Fruit fly (Drosophila melanogaster): ENCODE results near the gene CG7194.

The CG7194 gene

DNA sequence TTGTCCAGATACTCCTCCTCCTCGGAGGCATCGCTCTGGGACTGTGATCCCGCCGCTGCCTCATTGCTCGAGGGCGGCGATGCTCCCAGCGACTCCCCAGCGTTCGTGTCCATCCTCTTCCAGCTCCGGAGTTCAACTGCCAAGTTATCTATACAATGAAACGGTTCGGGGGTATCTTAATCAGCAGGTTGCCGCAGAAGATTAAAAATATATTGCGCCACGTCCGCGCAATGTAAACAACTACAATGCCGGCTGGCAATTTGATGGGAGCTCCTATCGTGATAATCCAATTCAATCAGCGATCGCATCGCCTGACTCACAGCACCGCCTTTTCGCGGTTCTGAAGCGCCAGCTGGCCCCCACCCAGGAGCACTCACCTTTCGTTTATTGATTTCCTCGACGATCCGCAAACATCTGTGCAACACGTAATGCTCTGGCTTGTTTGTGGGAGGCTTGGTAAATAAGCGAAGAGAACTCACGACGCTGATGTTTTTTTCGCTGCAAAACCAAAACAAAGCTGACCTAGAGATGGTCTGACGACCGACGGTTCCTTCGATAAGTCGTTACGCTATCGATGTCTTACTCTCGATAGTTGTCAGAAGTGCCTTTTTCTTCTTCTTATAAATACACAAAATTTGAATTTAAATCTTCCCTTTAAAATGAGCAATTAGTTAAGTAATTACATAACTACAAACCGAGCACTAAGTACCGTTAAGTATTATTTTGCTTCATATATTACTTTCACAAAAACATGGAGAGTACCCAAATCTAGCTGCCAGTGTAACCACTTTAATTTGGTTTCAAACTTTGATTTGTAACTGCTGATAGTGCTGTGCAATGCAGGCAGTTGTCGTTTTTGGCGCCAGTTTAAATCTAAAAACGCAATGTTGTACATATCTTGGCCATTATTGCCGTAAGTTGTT lies 14.3 kb downstream of the CG7194 start, which contains the start of gene cert (continued):
- TF ChIP-seq phol (tag; optimal IDR thresholded peaks at IDR 0.05) (peak; percentile 57), CG11504 (tag; optimal IDR thresholded peaks at IDR 0.05) (no peak), CG10431 (GFP tag; optimal IDR thresholded peaks at IDR 0.05) (no peak), Rx (GFP tag; IDR thresholded peaks at IDR 0.05) (no peak), H2.0 (GFP tag; IDR thresholded peaks at IDR 0.05) (no peak), CG10979 (tag; optimal IDR thresholded peaks at IDR 0.05) (no peak), CG31224 (GFP tag; IDR thresholded peaks at IDR 0.05) (no peak), CG8944 (GFP tag; optimal IDR thresholded peaks at IDR 0.05) (no peak), Bdp1 (GFP tag; optimal IDR thresholded peaks at IDR 0.05) (peak; percentile 52), NFAT (GFP tag; IDR thresholded peaks at IDR 0.05) (no peak), nau (GFP tag; optimal IDR thresholded peaks at IDR 0.05) (peak; percentile 29), CG10543 (GFP tag; optimal IDR thresholded peaks at IDR 0.05) (peak; percentile 36), ci (GFP tag; IDR thresholded peaks at IDR 0.05) (no peak), Dll (GFP tag; IDR thresholded peaks at IDR 0.05; ENCODE audit: partially characterized antibody) (peak; percentile 92), fd64A (GFP tag; optimal IDR thresholded peaks at IDR 0.05) (no peak), CG11456 (GFP tag; IDR thresholded peaks at IDR 0.05) (no peak; the same call in 2 of the 3 replicates), sna (GFP tag; IDR thresholded peaks at IDR 0.05; ENCODE audit: partially characterized antibody) (peak; percentile 87), CG17359 (tag; optimal IDR thresholded peaks at IDR 0.05) (no peak), grau (tag; optimal IDR thresholded peaks at IDR 0.05) (peak; percentile 29), Ptx1 (GFP tag; IDR thresholded peaks at IDR 0.05) (no peak), CG30431 (GFP tag; optimal IDR thresholded peaks at IDR 0.05) (no peak), Deaf1 (tag; optimal IDR thresholded peaks at IDR 0.05) (peak; percentile 12), CG6254 (GFP tag; optimal IDR thresholded peaks at IDR 0.05) (no peak), btn (GFP tag; optimal IDR thresholded peaks at IDR 0.05) (no peak), CG32532 (GFP tag; IDR thresholded peaks at IDR 0.05) (no peak), Fer1 (GFP tag; optimal IDR thresholded peaks at IDR 0.05) (peak; percentile 44), nerfin-2 (GFP tag; IDR thresholded peaks at IDR 0.05; ENCODE audit: partially characterized antibody) (peak; percentile 86), pzg (GFP tag; optimal IDR thresholded peaks at IDR 0.05) (peak; percentile 81), sisA (GFP tag; IDR thresholded peaks at IDR 0.05) (no peak), Hr51 (GFP tag; optimal IDR thresholded peaks at IDR 0.05) (no peak), exex (tag; optimal IDR thresholded peaks at IDR 0.05) (peak; percentile 67), CG32772 (GFP tag; IDR thresholded peaks at IDR 0.05) (no peak), CG4617 (GFP tag; optimal IDR thresholded peaks at IDR 0.05; ENCODE audit: borderline replicate concordance) (peak; percentile 37), CG13424 (tag; optimal IDR thresholded peaks at IDR 0.05) (no peak), bbx (GFP tag; IDR thresholded peaks at IDR 0.05; ENCODE audit: partially characterized antibody) (peak; percentile 82), CG6813 (GFP tag; optimal IDR thresholded peaks at IDR 0.05) (peak; percentile 38), CG5953 (GFP tag; IDR thresholded peaks at IDR 0.05) (no peak), CG7786 (GFP tag; optimal IDR thresholded peaks at IDR 0.05) (peak; percentile 36), Antp (GFP tag; optimal IDR thresholded peaks at IDR 0.05) (no peak), gem (tag; optimal IDR thresholded peaks at IDR 0.05) (peak; percentile 11), CG7357 (GFP tag; IDR thresholded peaks at IDR 0.05) (no peak), grn (GFP tag; optimal IDR thresholded peaks at IDR 0.05) (peak; percentile 97), jing (GFP tag; optimal IDR thresholded peaks at IDR 0.05) (no peak), Xbp1 (GFP tag; optimal IDR thresholded peaks at IDR 0.05) (peak; percentile 18), CG3847 (GFP tag; IDR thresholded peaks at IDR 0.05) (peak; percentile 49), CG12219 (GFP tag; optimal IDR thresholded peaks at IDR 0.05) (no peak), vvl (GFP tag; IDR thresholded peaks at IDR 0.05) (0 out of 2 replicates have a peak, but pooled peaks have one; percentile 29), sim (GFP tag; IDR thresholded peaks at IDR 0.05) (no peak)

Data from whole organism, embryonic.